Fruit fly (Drosophila melanogaster): ENCODE measurements around the gene dpr16.
A peak's percentile ranks its signal among the peaks of the same experiment; 100 is the strongest.

Gene dpr16

dm6 chr3R:5106917-5107316, 43.8 kb upstream of the dpr16 start (continued):
- TF ChIP-seq Hr51 (GFP tag; optimal IDR thresholded peaks at IDR 0.05) (no peak), CG3995 (GFP tag; optimal IDR thresholded peaks at IDR 0.05) (no peak), sqz (GFP tag; optimal IDR thresholded peaks at IDR 0.05) (no peak), CTCF (GFP tag; optimal IDR thresholded peaks at IDR 0.05) (no peak), zen (tag; optimal IDR thresholded peaks at IDR 0.05) (peak; percentile 34), nom (GFP tag; optimal IDR thresholded peaks at IDR 0.05) (no peak), CG32772 (GFP tag; IDR thresholded peaks at IDR 0.05) (no peak), trh (GFP tag; optimal IDR thresholded peaks at IDR 0.05) (no peak), sug (tag; optimal IDR thresholded peaks at IDR 0.05) (no peak), CG18764 (GFP tag; optimal IDR thresholded peaks at IDR 0.05) (no peak), CG10366 (GFP tag; IDR thresholded peaks at IDR 0.05) (no peak), Optix (GFP tag; IDR thresholded peaks at IDR 0.05) (no peak), Gug (GFP tag; IDR thresholded peaks at IDR 0.05) (no peak), Spps (tag; optimal IDR thresholded peaks at IDR 0.05) (no peak), dmrt99B (tag; optimal IDR thresholded peaks at IDR 0.05) (peak; percentile 6), CG10267 (tag; optimal IDR thresholded peaks at IDR 0.05) (no peak), CG12942 (GFP tag; optimal IDR thresholded peaks at IDR 0.05) (no peak), Opbp (GFP tag; IDR thresholded peaks at IDR 0.05; ENCODE audit: partially characterized antibody) (no peak), gcm (GFP tag; optimal IDR thresholded peaks at IDR 0.05) (no peak), CG11560 (tag; IDR thresholded peaks at IDR 0.05) (no peak), CG13424 (tag; optimal IDR thresholded peaks at IDR 0.05) (no peak), stc (GFP tag; IDR thresholded peaks at IDR 0.05) (no peak), CG2202 (tag; optimal IDR thresholded peaks at IDR 0.05) (peak; percentile 5), abd-A (tag; optimal IDR thresholded peaks at IDR 0.05) (no peak), CG4854 (GFP tag; optimal IDR thresholded peaks at IDR 0.05) (no peak), Oaz (GFP tag; IDR thresholded peaks at IDR 0.05) (no peak), CG10431 (GFP tag; optimal IDR thresholded peaks at IDR 0.05) (no peak), p53 (GFP tag; optimal IDR thresholded peaks at IDR 0.05) (no peak), CG11247 (GFP tag; IDR thresholded peaks at IDR 0.05) (no peak), CG5953 (GFP tag; IDR thresholded peaks at IDR 0.05) (no peak), CG4707 (GFP tag; optimal IDR thresholded peaks at IDR 0.05) (no peak), al (GFP tag; IDR thresholded peaks at IDR 0.05) (no peak), Poxn (GFP tag; IDR thresholded peaks at IDR 0.05) (no peak), Drgx (GFP tag; IDR thresholded peaks at IDR 0.05) (no peak), nmo (GFP tag; optimal IDR thresholded peaks at IDR 0.05) (no peak), CG13894 (tag; optimal IDR thresholded peaks at IDR 0.05) (no peak), HLH54F (GFP tag; optimal IDR thresholded peaks at IDR 0.05) (no peak), CG14860 (GFP tag; IDR thresholded peaks at IDR 0.05; ENCODE audit: partially characterized antibody) (no peak), nerfin-2 (GFP tag; IDR thresholded peaks at IDR 0.05; ENCODE audit: partially characterized antibody) (no peak), slou (GFP tag; optimal IDR thresholded peaks at IDR 0.05) (no peak), Jarid2 (GFP tag; optimal IDR thresholded peaks at IDR 0.05) (no peak), Lhr (GFP tag; optimal IDR thresholded peaks at IDR 0.05) (no peak), BtbVII (GFP tag; optimal IDR thresholded peaks at IDR 0.05) (peak; percentile 11), B-H1 (GFP tag; IDR thresholded peaks at IDR 0.05) (no peak), CG7271 (tag; optimal IDR thresholded peaks at IDR 0.05) (peak; percentile 34), CG6791 (GFP tag; IDR thresholded peaks at IDR 0.05; ENCODE audit: partially characterized antibody) (no peak), CG17912 (GFP tag; optimal IDR thresholded peaks at IDR 0.05) (no peak), fd64A (GFP tag; optimal IDR thresholded peaks at IDR 0.05) (peak; percentile 61), CG6254 (GFP tag; optimal IDR thresholded peaks at IDR 0.05) (no peak), CG9215 (GFP tag; IDR thresholded peaks at IDR 0.05) (no peak), NK7.1 (GFP tag; optimal IDR thresholded peaks at IDR 0.05) (no peak), CG15696 (tag; optimal IDR thresholded peaks at IDR 0.05) (peak; percentile 29)

Measured in whole organism, embryonic.